Worm (Caenorhabditis elegans) whole organism, mixed stage, embryonic: ENCODE data around the gene kcnl-1.

Experiments used
- M03D4.4 ChIP-seq: sonication (generic microtip); optimal IDR thresholded peaks from 2 replicates; lab custom pipeline; 2017; ENCODE audit warnings: mild to moderate bottlenecking, missing genetic modification characterization, missing compliant biosample characterization
- bed-3 ChIP-seq: fragments of 200-800 bp; sonication (Bioruptor generic); optimal IDR thresholded peaks from 3 replicates; lab custom pipeline; 2018; ENCODE audit warnings: mild to moderate bottlenecking, missing genetic modification characterization, moderate library complexity, missing compliant biosample characterization
- blmp-1 ChIP-seq: fragments of 150-350 bp; optimal IDR thresholded peaks from 2 replicates; lab custom pipeline; 2014; ENCODE audit warnings: missing biosample characterization, missing genetic modification characterization
- ceh-39 ChIP-seq: fragments of 150-350 bp; optimal IDR thresholded peaks from 2 replicates; lab custom pipeline; 2014; ENCODE audit warnings: missing biosample characterization, missing genetic modification characterization
- ceh-43 ChIP-seq: fragments of 200-800 bp; sonication (Bioruptor generic); optimal IDR thresholded peaks from 2 replicates; lab custom pipeline; 2018; ENCODE audit warnings: mild to moderate bottlenecking, missing genetic modification characterization, moderate library complexity, missing compliant biosample characterization
- ceh-83 ChIP-seq: fragments of 200-800 bp; sonication (Bioruptor generic); optimal IDR thresholded peaks from 2 replicates; lab custom pipeline; 2018; ENCODE audit warnings: mild to moderate bottlenecking, missing genetic modification characterization, missing compliant biosample characterization
- ces-1 ChIP-seq: fragments of 150-350 bp; optimal IDR thresholded peaks from 2 replicates; lab custom pipeline; 2014; ENCODE audit warnings: missing biosample characterization, missing genetic modification reagents, missing genetic modification characterization
- cnd-1 ChIP-seq: fragments of 200-800 bp; sonication (Bioruptor generic); optimal IDR thresholded peaks from 2 replicates; lab custom pipeline; 2018; ENCODE audit warnings: mild to moderate bottlenecking, missing genetic modification characterization, missing compliant biosample characterization
- drap-1 ChIP-seq: fragments of 200-800 bp; sonication (Bioruptor generic); optimal IDR thresholded peaks from 3 replicates; lab custom pipeline; 2018; ENCODE audit warnings: mild to moderate bottlenecking, missing genetic modification characterization, missing compliant biosample characterization
- elt-1 ChIP-seq: sonication (generic microtip); optimal IDR thresholded peaks from 2 replicates; lab custom pipeline; 2017; ENCODE audit warnings: missing genetic modification characterization, mild to moderate bottlenecking, missing compliant biosample characterization, antibody characterized with exemption, moderate library complexity, borderline replicate concordance; ENCODE audit not compliant: insufficient read depth
- elt-3 ChIP-seq: fragments of 150-350 bp; optimal IDR thresholded peaks from 2 replicates; lab custom pipeline; 2014; ENCODE audit warnings: missing biosample characterization, missing genetic modification characterization
- flh-1 ChIP-seq: fragments of 200-800 bp; sonication (Bioruptor generic); optimal IDR thresholded peaks from 2 replicates; lab custom pipeline; 2018; ENCODE audit warnings: mild to moderate bottlenecking, missing genetic modification characterization, moderate library complexity, missing compliant biosample characterization
- ham-2 ChIP-seq: fragments of 200-800 bp; sonication (Bioruptor generic); optimal IDR thresholded peaks from 2 replicates; lab custom pipeline; 2018; ENCODE audit warnings: mild to moderate bottlenecking, missing genetic modification characterization, missing compliant biosample characterization
- hlh-1 ChIP-seq: fragments of 150-350 bp; optimal IDR thresholded peaks from 2 replicates; lab custom pipeline; 2014; ENCODE audit warnings: missing biosample characterization, missing genetic modification reagents, missing genetic modification characterization
- lin-13 ChIP-seq: fragments of 150-350 bp; optimal IDR thresholded peaks from 2 replicates; lab custom pipeline; 2014; ENCODE audit warnings: missing biosample characterization, missing genetic modification characterization
- lin-32 ChIP-seq: fragments of 200-800 bp; sonication (Bioruptor generic); optimal IDR thresholded peaks from 2 replicates; lab custom pipeline; 2018; ENCODE audit warnings: mild to moderate bottlenecking, missing genetic modification characterization, missing compliant biosample characterization
- lsy-2 ChIP-seq: fragments of 150-350 bp; optimal IDR thresholded peaks from 2 replicates; lab custom pipeline; 2014; ENCODE audit warnings: missing biosample characterization, missing genetic modification characterization
- mab-5 ChIP-seq: fragments of 150-350 bp; optimal IDR thresholded peaks from 2 replicates; lab custom pipeline; 2014; ENCODE audit warnings: missing biosample characterization, missing genetic modification characterization
- mep-1 ChIP-seq: fragments of 150-350 bp; optimal IDR thresholded peaks from 2 replicates; lab custom pipeline; 2017; ENCODE audit warnings: missing biosample characterization, missing genetic modification reagents, missing genetic modification characterization, inconsistent platforms
- mls-2 ChIP-seq: sonication (generic microtip); optimal IDR thresholded peaks from 2 replicates; lab custom pipeline; 2016; ENCODE audit warnings: mild to moderate bottlenecking, missing genetic modification characterization, moderate library complexity, missing compliant biosample characterization
- nhr-12 ChIP-seq: fragments of 150-350 bp; optimal IDR thresholded peaks from 2 replicates; lab custom pipeline; 2014; ENCODE audit warnings: missing biosample characterization, missing genetic modification characterization
- nhr-2 ChIP-seq: fragments of 150-350 bp; optimal IDR thresholded peaks from 2 replicates; lab custom pipeline; 2014; ENCODE audit warnings: missing biosample characterization, missing genetic modification characterization
- nhr-237 ChIP-seq: fragments of 150-350 bp; optimal IDR thresholded peaks from 2 replicates; lab custom pipeline; 2014; ENCODE audit warnings: missing biosample characterization, missing genetic modification characterization
- nhr-28 ChIP-seq: fragments of 150-350 bp; optimal IDR thresholded peaks from 2 replicates; lab custom pipeline; 2014; ENCODE audit warnings: missing biosample characterization, missing genetic modification characterization
- nhr-76 ChIP-seq: sonication (generic microtip); optimal IDR thresholded peaks from 2 replicates; lab custom pipeline; 2017; ENCODE audit warnings: missing biosample characterization, missing genetic modification characterization
- pha-4 ChIP-seq: fragments of 150-350 bp; optimal IDR thresholded peaks from 2 replicates; lab custom pipeline; 2018; ENCODE audit warnings: missing biosample characterization, missing genetic modification reagents, missing genetic modification characterization
- sem-2 ChIP-seq: fragments of 200-800 bp; sonication (Bioruptor generic); optimal IDR thresholded peaks from 2 replicates; lab custom pipeline; 2018; ENCODE audit warnings: mild to moderate bottlenecking, missing genetic modification characterization, missing compliant biosample characterization
- snpc-4 ChIP-seq: fragments of 150-350 bp; optimal IDR thresholded peaks from 2 replicates; lab custom pipeline; 2014; ENCODE audit warnings: missing biosample characterization, missing genetic modification characterization
- sptf-1 ChIP-seq: sonication (generic microtip); optimal IDR thresholded peaks from 2 replicates; lab custom pipeline; 2017; ENCODE audit warnings: mild to moderate bottlenecking, missing genetic modification characterization, moderate library complexity, missing compliant biosample characterization
- tbx-8 ChIP-seq: fragments of 200-800 bp; sonication (Bioruptor generic); optimal IDR thresholded peaks from 2 replicates; lab custom pipeline; 2018; ENCODE audit warnings: mild to moderate bottlenecking, missing genetic modification characterization, moderate library complexity, missing compliant biosample characterization
- unc-120 ChIP-seq: sonication (generic microtip); optimal IDR thresholded peaks from 2 replicates; lab custom pipeline; 2017; ENCODE audit warnings: missing genetic modification characterization, missing compliant biosample characterization; ENCODE audit not compliant: poor library complexity, severe bottlenecking
- unc-39 ChIP-seq: fragments of 150-350 bp; optimal IDR thresholded peaks from 2 replicates; lab custom pipeline; 2014; ENCODE audit warnings: missing biosample characterization, missing genetic modification characterization
- unc-62 ChIP-seq: fragments of 150-350 bp; optimal IDR thresholded peaks from 2 replicates; lab custom pipeline; 2014; ENCODE audit warnings: missing biosample characterization, missing genetic modification reagents, missing genetic modification characterization
- zip-8 ChIP-seq: fragments of 150-350 bp; optimal IDR thresholded peaks from 2 replicates; lab custom pipeline; 2014; ENCODE audit warnings: missing biosample characterization, missing genetic modification characterization
- ztf-11 ChIP-seq: fragments of 150-350 bp; optimal IDR thresholded peaks from 2 replicates; lab custom pipeline; 2014; ENCODE audit warnings: missing biosample characterization, missing genetic modification characterization

Gene kcnl-1

DNA sequence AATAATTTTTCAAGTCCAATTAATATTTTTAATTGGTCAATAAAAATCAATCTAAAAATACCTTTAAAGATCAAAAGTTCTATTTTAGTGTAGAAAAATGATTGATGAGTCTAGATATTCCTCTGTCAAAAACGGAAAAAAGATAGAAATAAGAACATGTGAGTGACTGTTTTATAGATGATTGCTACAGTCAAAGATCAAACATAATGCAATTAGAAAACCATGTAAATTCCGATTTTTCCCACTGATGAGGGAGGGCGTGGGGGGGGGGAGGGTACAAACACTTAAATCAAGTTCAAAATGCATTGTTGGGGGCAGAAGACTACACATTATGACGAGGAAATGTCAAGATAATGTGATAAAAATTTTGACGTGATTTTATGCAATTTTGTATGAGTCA is 39.0 kb upstream of the kcnl-1 start:
- TF ChIP-seq pha-4 (tag; lab: Kevin White, UChicago): no peak
- TF ChIP-seq mls-2: no peak
- TF ChIP-seq lin-32 (GFP tag; lab: Kevin White, UChicago): no peak
- TF ChIP-seq ceh-83: no peak
- TF ChIP-seq ztf-11 (tag; lab: Kevin White, UChicago): no peak
- TF ChIP-seq unc-120 (tag; lab: Kevin White, UChicago): no peak
- no peak for TF ChIP-seq snpc-4 (tag; lab: Kevin White, UChicago)
- no peak for TF ChIP-seq zip-8 (tag; lab: Kevin White, UChicago)
- TF ChIP-seq ces-1 (GFP tag; lab: Kevin White, UChicago): no peak

DNA sequence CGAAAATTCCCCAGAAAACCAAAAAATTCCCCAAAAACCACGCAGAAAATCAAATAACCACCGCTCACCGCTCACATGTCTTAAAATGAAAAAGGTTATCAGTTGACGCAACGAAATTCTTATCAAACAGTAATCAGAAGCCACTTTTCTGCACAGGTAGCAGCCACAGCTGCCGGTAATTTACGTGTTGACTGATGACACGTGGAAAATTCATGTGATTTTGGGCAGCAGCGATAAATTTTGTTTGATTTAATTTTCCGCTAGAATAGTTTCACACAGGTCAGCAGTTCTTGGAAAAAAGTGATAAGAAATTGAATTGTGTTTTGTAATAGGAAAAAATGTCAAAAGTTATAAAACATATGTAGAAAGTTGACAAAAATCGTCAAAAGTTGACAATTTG is 37.6 kb upstream of the kcnl-1 start:
- no peak for TF ChIP-seq sem-2 (GFP tag; lab: Kevin White, UChicago)

DNA sequence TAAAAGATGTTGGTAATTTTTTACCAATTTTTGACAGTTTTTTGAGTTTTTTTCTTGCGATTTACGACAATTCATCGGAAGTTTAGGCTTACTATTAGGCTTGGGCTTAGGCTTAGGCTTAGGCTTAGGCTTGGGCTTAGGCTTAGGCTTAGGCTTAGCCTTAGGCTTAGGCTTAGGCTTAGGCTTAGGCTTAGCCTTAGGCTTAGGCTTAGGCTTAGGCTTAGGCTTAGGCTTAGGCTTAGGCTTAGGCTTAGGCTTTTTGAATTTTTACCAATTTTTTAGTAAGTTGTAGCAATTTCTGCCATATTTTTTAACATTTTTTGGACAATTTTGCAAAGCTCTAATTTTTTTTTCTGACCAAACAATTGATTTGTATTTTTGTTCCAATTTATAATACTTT is 36.6 kb upstream of the kcnl-1 start:
- peak; percentile 17 for TF ChIP-seq ham-2

DNA sequence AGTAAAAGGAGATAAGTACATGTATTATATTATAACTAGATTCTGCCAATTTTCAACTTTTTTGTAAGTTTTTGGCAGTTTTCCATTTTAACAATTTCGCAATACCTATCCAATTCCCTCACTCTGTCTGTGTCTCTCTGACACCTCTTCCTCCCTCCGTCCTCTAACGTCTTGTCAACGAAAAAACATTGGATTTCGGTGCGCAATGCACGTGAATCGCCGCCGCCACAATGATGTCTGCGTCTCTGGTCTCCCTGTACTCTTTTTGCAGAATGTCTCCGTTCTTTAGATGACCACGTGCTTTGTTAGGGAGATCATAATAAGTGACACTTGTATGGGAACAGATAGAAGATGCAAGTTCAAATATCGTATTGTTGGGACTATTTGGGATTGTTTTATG is 36.0 kb upstream of the kcnl-1 start:
- TF ChIP-seq ztf-11 (tag; lab: Kevin White, UChicago): no peak
- TF ChIP-seq blmp-1 (tag; lab: Kevin White, UChicago): no peak
- no peak for TF ChIP-seq cnd-1
- TF ChIP-seq bed-3 (GFP tag; lab: Kevin White, UChicago): no peak
- no peak for TF ChIP-seq ceh-83
- TF ChIP-seq sem-2 (GFP tag; lab: Kevin White, UChicago): no peak
- peak; percentile 98 for TF ChIP-seq unc-62 (GFP tag; lab: Kevin White, UChicago)
- no peak for TF ChIP-seq ceh-43 (GFP tag; lab: Kevin White, UChicago)
- no peak for TF ChIP-seq unc-120 (tag; lab: Kevin White, UChicago)
- TF ChIP-seq nhr-12 (tag; lab: Kevin White, UChicago): peak; percentile 27
- TF ChIP-seq mls-2: peak; percentile 61
- no peak for TF ChIP-seq lin-32 (GFP tag; lab: Kevin White, UChicago)
- TF ChIP-seq sptf-1 (tag; lab: Kevin White, UChicago): no peak
- no peak for TF ChIP-seq zip-8 (tag; lab: Kevin White, UChicago)
- no peak for TF ChIP-seq mab-5 (tag; lab: Kevin White, UChicago)
- peak; percentile 99 for TF ChIP-seq unc-39 (tag; lab: Kevin White, UChicago)
- no peak for TF ChIP-seq flh-1 (GFP tag; lab: Kevin White, UChicago)
- TF ChIP-seq nhr-76: no peak
- no peak for TF ChIP-seq nhr-28 (tag; lab: Kevin White, UChicago)
- TF ChIP-seq ham-2: no peak
- TF ChIP-seq mep-1 (tag; lab: Kevin White, UChicago): peak; percentile 35
- peak; percentile 21 for TF ChIP-seq pha-4 (tag; lab: Kevin White, UChicago)
- TF ChIP-seq lin-13: no peak
- no peak for TF ChIP-seq M03D4.4 (tag; lab: Kevin White, UChicago)
- TF ChIP-seq snpc-4 (tag; lab: Kevin White, UChicago): no peak
- TF ChIP-seq ces-1 (GFP tag; lab: Kevin White, UChicago): peak; percentile 58
- peak; percentile 56 for TF ChIP-seq lsy-2 (tag; lab: Kevin White, UChicago)
- TF ChIP-seq hlh-1: no peak
- peak; percentile 29 for TF ChIP-seq drap-1 (GFP tag; lab: Kevin White, UChicago)
- peak; percentile 85 for TF ChIP-seq nhr-2 (tag; lab: Kevin White, UChicago)
- TF ChIP-seq tbx-8: peak; percentile 33
- TF ChIP-seq ceh-39 (tag; lab: Kevin White, UChicago): peak; percentile 77
- TF ChIP-seq elt-1 (tag; lab: Kevin White, UChicago): no peak
- peak; percentile 80 for TF ChIP-seq nhr-237 (tag; lab: Kevin White, UChicago)
- TF ChIP-seq elt-3 (tag; lab: Kevin White, UChicago): peak; percentile 87
- TF ChIP-seq, all 35 proteins: peak for 14
